Worm (Caenorhabditis elegans): Measurements from ENCODE around the gene ncx-5.

Gene ncx-5

ce11 chrV:10483995-10484394, 5.9 kb downstream of the ncx-5 start:
- no peak for TF ChIP-seq ces-1 (GFP tag; optimal IDR thresholded peaks at IDR 0.05)
- no peak for TF ChIP-seq mls-2 (tag; optimal IDR thresholded peaks at IDR 0.05)
- TF ChIP-seq sem-2 (GFP tag; optimal IDR thresholded peaks at IDR 0.05): no peak
- TF ChIP-seq M03D4.4 (tag; optimal IDR thresholded peaks at IDR 0.05): no peak
- no peak for TF ChIP-seq mab-5 (tag; optimal IDR thresholded peaks at IDR 0.05)
- TF ChIP-seq drap-1 (GFP tag; optimal IDR thresholded peaks at IDR 0.05): no peak
- no peak for TF ChIP-seq unc-62 (GFP tag; optimal IDR thresholded peaks at IDR 0.05)
- no peak for TF ChIP-seq flh-1 (GFP tag; optimal IDR thresholded peaks at IDR 0.05)

- TF ChIP-seq pha-4 (tag; optimal IDR thresholded peaks at IDR 0.05) (peak; percentile 25), ham-2 (GFP tag; optimal IDR thresholded peaks at IDR 0.05) (peak; percentile 41), M03D4.4 (tag; optimal IDR thresholded peaks at IDR 0.05) (no peak)
Measured at ce11 chrV:10478097-10478828, 11.6 kb downstream of the ncx-5 start, which contains the start of the genes crp-1 and Y32F6B.9. Gene crp-1 (plus strand): TSS chrV:10478564. Gene Y32F6B.9 (plus strand): TSS chrV:10478699.

ce11 chrV:10476864-10477443, 12.9 kb downstream of the ncx-5 start:
- TF ChIP-seq flh-1 (GFP tag; optimal IDR thresholded peaks at IDR 0.05) (no peak), nhr-76 (tag; optimal IDR thresholded peaks at IDR 0.05) (no peak), drap-1 (GFP tag; optimal IDR thresholded peaks at IDR 0.05) (no peak), sptf-1 (tag; optimal IDR thresholded peaks at IDR 0.05) (no peak), ham-2 (GFP tag; optimal IDR thresholded peaks at IDR 0.05) (no peak), nhr-2 (tag; optimal IDR thresholded peaks at IDR 0.05) (no peak), lin-32 (GFP tag; optimal IDR thresholded peaks at IDR 0.05) (no peak), unc-39 (tag; optimal IDR thresholded peaks at IDR 0.05) (no peak), ces-1 (GFP tag; optimal IDR thresholded peaks at IDR 0.05) (no peak), mep-1 (tag; optimal IDR thresholded peaks at IDR 0.05) (no peak), blmp-1 (tag; optimal IDR thresholded peaks at IDR 0.05) (no peak), hlh-1 (tag; optimal IDR thresholded peaks at IDR 0.05) (no peak), cnd-1 (tag; optimal IDR thresholded peaks at IDR 0.05) (no peak), lsy-2 (tag; optimal IDR thresholded peaks at IDR 0.05) (no peak)

- TF ChIP-seq elt-1 (tag; optimal IDR thresholded peaks at IDR 0.05; ENCODE audit: borderline replicate concordance, insufficient read depth) (no peak), ces-1 (GFP tag; optimal IDR thresholded peaks at IDR 0.05) (no peak)
Measured at ce11 chrV:10475421-10475820, 14.5 kb downstream of the ncx-5 start.

ce11 chrV:10474040-10474439, 15.9 kb downstream of the ncx-5 start:
- TF ChIP-seq drap-1 (GFP tag; optimal IDR thresholded peaks at IDR 0.05): no peak

ce11 chrV:10472901-10473774, 16.8 kb downstream of the ncx-5 start:
- TF ChIP-seq ceh-39 (tag; optimal IDR thresholded peaks at IDR 0.05): no peak
- TF ChIP-seq tbx-8 (GFP tag; optimal IDR thresholded peaks at IDR 0.05): no peak
- no peak for TF ChIP-seq elt-1 (tag; optimal IDR thresholded peaks at IDR 0.05; ENCODE audit: borderline replicate concordance, insufficient read depth)
- TF ChIP-seq pha-4 (tag; optimal IDR thresholded peaks at IDR 0.05): no peak
- TF ChIP-seq unc-120 (tag; optimal IDR thresholded peaks at IDR 0.05; ENCODE audit: poor library complexity, severe bottlenecking): no peak
- peak; percentile 55 for TF ChIP-seq hlh-1 (tag; optimal IDR thresholded peaks at IDR 0.05)

- no peak for TF ChIP-seq bed-3 (GFP tag; optimal IDR thresholded peaks at IDR 0.05)
- no peak for TF ChIP-seq unc-62 (GFP tag; optimal IDR thresholded peaks at IDR 0.05)
- no peak for TF ChIP-seq unc-39 (tag; optimal IDR thresholded peaks at IDR 0.05)
- no peak for TF ChIP-seq unc-120 (tag; optimal IDR thresholded peaks at IDR 0.05; ENCODE audit: poor library complexity, severe bottlenecking)
Measured at ce11 chrV:10471007-10471406, 18.9 kb downstream of the ncx-5 start.

Measured in whole organism, mixed stage, embryonic.